Worm (Caenorhabditis elegans): ENCODE results near the gene Y55F3BL.6.

- TF ChIP-seq nhr-90 (tag; optimal IDR thresholded peaks at IDR 0.05; ENCODE audit: poor library complexity): no peak
- TF ChIP-seq efl-1 (optimal IDR thresholded peaks at IDR 0.05): no peak
- no peak for TF ChIP-seq efl-1 (GFP tag; optimal IDR thresholded peaks at IDR 0.05 in 1 of 2)
- no peak for TF ChIP-seq ces-1 (GFP tag; optimal IDR thresholded peaks at IDR 0.05)
- TF ChIP-seq tlp-1 (tag; optimal IDR thresholded peaks at IDR 0.05): no peak
- TF ChIP-seq lin-39 (tag; optimal IDR thresholded peaks at IDR 0.05): no peak
- TF ChIP-seq nhr-237 (tag; optimal IDR thresholded peaks at IDR 0.05): no peak
- TF ChIP-seq rnt-1 (tag; optimal IDR thresholded peaks at IDR 0.05): no peak
- no peak for TF ChIP-seq skn-1 (tag; optimal IDR thresholded peaks at IDR 0.05)
- no peak for TF ChIP-seq ztf-11 (tag; optimal IDR thresholded peaks at IDR 0.05)
- no peak for TF ChIP-seq elt-3 (tag; optimal IDR thresholded peaks at IDR 0.05)
- no peak for TF ChIP-seq fos-1 (tag; optimal IDR thresholded peaks at IDR 0.05)
- TF ChIP-seq lir-3 (tag; optimal IDR thresholded peaks at IDR 0.05; ENCODE audit: poor library complexity): no peak
- TF ChIP-seq unc-86 (tag; optimal IDR thresholded peaks at IDR 0.05): no peak
Observed at ce11 chrIV:848207-848606, 41.3 kb upstream of the Y55F3BL.6 start.
